Worm (Caenorhabditis elegans) whole organism, L3 larva: ENCODE results near the gene R07B1.6.
A peak's percentile ranks its signal among the peaks of the same experiment; 100 is the strongest.

Experiments
- R02D3.7 ChIP-seq: fragments of 150-350 bp; optimal IDR thresholded peaks from 2 replicates; lab custom pipeline; 2014; ENCODE audit warnings: missing biosample characterization, missing genetic modification characterization
- ZK546.5 ChIP-seq: sonication (generic microtip); optimal IDR thresholded peaks from 2 replicates; lab custom pipeline; 2017; ENCODE audit warnings: missing biosample characterization, missing genetic modification characterization
- aly-2 ChIP-seq: fragments of 150-350 bp; optimal IDR thresholded peaks from 2 replicates; lab custom pipeline; 2014; ENCODE audit warnings: missing biosample characterization, missing genetic modification characterization
- ama-1 ChIP-seq: fragments of 150-350 bp; optimal IDR thresholded peaks from 2 replicates; lab custom pipeline; 2018
- ceh-16 ChIP-seq: sonication (generic microtip); optimal IDR thresholded peaks from 2 replicates; lab custom pipeline; 2017; ENCODE audit warnings: missing biosample characterization, missing genetic modification characterization
- ceh-82 ChIP-seq: fragments of 150-350 bp; optimal IDR thresholded peaks from 2 replicates; lab custom pipeline; 2014; ENCODE audit warnings: missing biosample characterization, missing genetic modification characterization
- ceh-9 ChIP-seq: sonication (generic microtip); optimal IDR thresholded peaks from 2 replicates; lab custom pipeline; 2018; ENCODE audit warnings: missing biosample characterization, missing genetic modification characterization
- daf-12 ChIP-seq: fragments of 150-350 bp; optimal IDR thresholded peaks from 2 replicates; lab custom pipeline; 2014; ENCODE audit warnings: missing biosample characterization, missing genetic modification reagents, missing genetic modification characterization
- egl-27 ChIP-seq: sonication (generic microtip); optimal IDR thresholded peaks from 4 replicates; lab custom pipeline; 2017; ENCODE audit warnings: missing biosample characterization, missing genetic modification reagents, missing genetic modification characterization
- elt-1 ChIP-seq: fragments of 150-350 bp; optimal IDR thresholded peaks from 2 replicates; lab custom pipeline; 2014; ENCODE audit warnings: missing biosample characterization, missing genetic modification characterization
- elt-2 ChIP-seq: sonication (generic microtip); optimal IDR thresholded peaks from 2 replicates; lab custom pipeline; 2016; ENCODE audit warnings: missing genetic modification reagents, mild to moderate bottlenecking, missing genetic modification characterization, missing compliant biosample characterization
- eor-1 ChIP-seq, 2 experiments: fragments of 150-350 bp; optimal IDR thresholded peaks; 2 replicates each; lab custom pipeline; 2014 to 2018; ENCODE audit warnings: missing biosample characterization in 2 of 2, missing genetic modification characterization in 2 of 2
- fkh-10 ChIP-seq: sonication (generic microtip); optimal IDR thresholded peaks from 2 replicates; lab custom pipeline; 2017; ENCODE audit warnings: missing biosample characterization, missing genetic modification reagents, missing genetic modification characterization
- fos-1 ChIP-seq: fragments of 150-350 bp; optimal IDR thresholded peaks from 2 replicates; lab custom pipeline; 2014; ENCODE audit warnings: missing biosample characterization, missing genetic modification characterization
- jun-1 ChIP-seq: fragments of 150-350 bp; optimal IDR thresholded peaks from 2 replicates; lab custom pipeline; 2014; ENCODE audit warnings: missing biosample characterization, missing genetic modification reagents, missing genetic modification characterization
- lin-15B ChIP-seq: fragments of 150-350 bp; optimal IDR thresholded peaks from 2 replicates; lab custom pipeline; 2014; ENCODE audit warnings: missing biosample characterization, missing genetic modification characterization
- lin-39 ChIP-seq: fragments of 150-350 bp; optimal IDR thresholded peaks from 2 replicates; lab custom pipeline; 2018; ENCODE audit warnings: missing biosample characterization, missing genetic modification reagents, missing genetic modification characterization
- mdl-1 ChIP-seq: fragments of 150-350 bp; optimal IDR thresholded peaks from 2 replicates; lab custom pipeline; 2014; ENCODE audit warnings: missing biosample characterization, missing genetic modification characterization
- nhr-11 ChIP-seq: fragments of 150-350 bp; optimal IDR thresholded peaks from 2 replicates; lab custom pipeline; 2014; ENCODE audit warnings: missing biosample characterization, missing genetic modification characterization
- nhr-12 ChIP-seq: fragments of 150-350 bp; optimal IDR thresholded peaks from 2 replicates; lab custom pipeline; 2014; ENCODE audit warnings: missing biosample characterization, missing genetic modification characterization
- nhr-23 ChIP-seq: fragments of 150-350 bp; optimal IDR thresholded peaks from 2 replicates; lab custom pipeline; 2014; ENCODE audit warnings: missing biosample characterization, missing genetic modification reagents, missing genetic modification characterization
- nhr-237 ChIP-seq: fragments of 150-350 bp; optimal IDR thresholded peaks from 2 replicates; lab custom pipeline; 2014; ENCODE audit warnings: missing biosample characterization, missing genetic modification characterization
- nhr-25 ChIP-seq: sonication (generic microtip); optimal IDR thresholded peaks from 2 replicates; lab custom pipeline; 2017; ENCODE audit warnings: missing biosample characterization, missing genetic modification characterization
- nhr-28 ChIP-seq: fragments of 150-350 bp; optimal IDR thresholded peaks from 2 replicates; lab custom pipeline; 2014; ENCODE audit warnings: missing biosample characterization, missing genetic modification characterization
- nhr-43 ChIP-seq: sonication (generic microtip); optimal IDR thresholded peaks from 2 replicates; lab custom pipeline; 2016; ENCODE audit warnings: mild to moderate bottlenecking, missing genetic modification characterization, missing compliant biosample characterization; ENCODE audit not compliant: poor library complexity, severe bottlenecking
- nhr-67 ChIP-seq: fragments of 150-350 bp; optimal IDR thresholded peaks from 2 replicates; lab custom pipeline; 2014; ENCODE audit warnings: missing biosample characterization, missing genetic modification characterization
- nhr-76 ChIP-seq: fragments of 150-350 bp; sonication (generic microtip); optimal IDR thresholded peaks from 5 replicates; lab custom pipeline; 2014; ENCODE audit warnings: missing biosample characterization, missing genetic modification characterization
- nhr-77 ChIP-seq: fragments of 150-350 bp; optimal IDR thresholded peaks from 2 replicates; lab custom pipeline; 2014; ENCODE audit warnings: missing biosample characterization, missing genetic modification characterization
- pha-4 ChIP-seq: fragments of 150-350 bp; optimal IDR thresholded peaks from 2 replicates; lab custom pipeline; 2014; ENCODE audit warnings: missing biosample characterization, missing genetic modification reagents, missing genetic modification characterization
- pqm-1 ChIP-seq: fragments of 150-350 bp; optimal IDR thresholded peaks from 2 replicates; lab custom pipeline; 2017; ENCODE audit warnings: missing biosample characterization, missing genetic modification characterization, inconsistent platforms
- skn-1 ChIP-seq: fragments of 150-350 bp; optimal IDR thresholded peaks from 2 replicates; lab custom pipeline; 2014; ENCODE audit warnings: missing biosample characterization, missing genetic modification characterization
- tbx-2 ChIP-seq: sonication (generic microtip); optimal IDR thresholded peaks from 2 replicates; lab custom pipeline; 2016; ENCODE audit warnings: mild to moderate bottlenecking, missing genetic modification characterization, missing compliant biosample characterization
- unc-39 ChIP-seq: sonication (generic microtip); optimal IDR thresholded peaks from 4 replicates; lab custom pipeline; 2017; ENCODE audit warnings: missing biosample characterization, missing genetic modification characterization
- unc-62 ChIP-seq: fragments of 150-350 bp; sonication (generic microtip); optimal IDR thresholded peaks from 4 replicates; lab custom pipeline; 2014; ENCODE audit warnings: missing biosample characterization, missing genetic modification reagents, missing genetic modification characterization
- zag-1 ChIP-seq: fragments of 150-350 bp; optimal IDR thresholded peaks from 2 replicates; lab custom pipeline; 2014; ENCODE audit warnings: missing biosample characterization, missing genetic modification characterization
- ztf-11 ChIP-seq: fragments of 150-350 bp; optimal IDR thresholded peaks from 2 replicates; lab custom pipeline; 2014; ENCODE audit warnings: missing biosample characterization, missing genetic modification characterization

The R07B1.6 gene

ce11 chrX:9851745-9852330 is 14.6 kb upstream of the R07B1.6 start, which contains the start of gene lec-7:
TSS of gene lec-7 (plus strand) at chrX:9852041.
- TF ChIP-seq mdl-1 (tag; lab: Kevin White, UChicago), result no peak
- no peak for TF ChIP-seq eor-1 (tag; optimal IDR thresholded peaks at IDR 0.05; lab: Kevin White, UChicago)
- no peak for TF ChIP-seq daf-12 (tag; lab: Kevin White, UChicago)
- TF ChIP-seq jun-1, result peak; percentile 9
- TF ChIP-seq pqm-1, result peak; percentile 53
- no peak for TF ChIP-seq nhr-25 (tag; lab: Kevin White, UChicago)
- TF ChIP-seq elt-2, result peak; percentile 53
- no peak for TF ChIP-seq ceh-82 (tag; lab: Kevin White, UChicago)
- no peak for TF ChIP-seq lin-15B (tag; lab: Kevin White, UChicago)
- no peak for TF ChIP-seq lin-39 (tag; lab: Kevin White, UChicago)
- peak; percentile 98 for TF ChIP-seq pha-4 (tag; lab: Kevin White, UChicago)
- TF ChIP-seq fkh-10 (GFP tag; lab: Kevin White, UChicago), result no peak
- no peak for TF ChIP-seq egl-27 (tag; lab: Kevin White, UChicago)
- no peak for TF ChIP-seq nhr-11

DNA sequence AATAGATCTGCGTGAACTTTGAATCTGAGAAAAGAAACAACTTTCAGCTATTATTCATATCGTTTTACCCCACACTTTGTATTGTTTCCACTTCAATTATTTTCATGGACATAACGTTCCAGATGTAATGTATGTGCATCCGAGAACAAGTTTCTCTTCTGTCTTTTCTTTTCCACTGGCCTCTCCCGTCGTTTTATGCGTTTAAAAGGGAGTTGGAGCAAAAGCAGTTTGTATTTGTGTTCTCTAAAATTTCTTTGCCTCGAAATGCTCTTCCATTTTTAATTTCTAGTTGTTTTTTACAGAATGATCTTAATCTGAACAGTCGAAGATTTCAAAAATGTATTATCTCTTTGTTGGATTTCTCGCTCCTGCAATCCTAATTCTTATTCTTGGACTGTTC is 9.8 kb upstream of the R07B1.6 start, which contains the start of gene R07B1.11:
TSS of gene R07B1.11 (plus strand) at position 301 of the 400 bp plus-strand sequence.
- TF ChIP-seq eor-1 (tag; optimal IDR thresholded peaks at IDR 0.05; lab: Kevin White, UChicago) (no peak), nhr-12 (tag; lab: Kevin White, UChicago) (no peak), R02D3.7 (tag; lab: Kevin White, UChicago) (no peak), ztf-11 (tag; lab: Kevin White, UChicago) (no peak), ama-1 (no peak), pqm-1 (no peak), lin-15B (tag; lab: Kevin White, UChicago) (no peak), nhr-43 (tag; lab: Kevin White, UChicago) (no peak), elt-1 (tag; lab: Kevin White, UChicago) (no peak), skn-1 (no peak), nhr-23 (tag; lab: Kevin White, UChicago) (no peak), unc-39 (tag; lab: Kevin White, UChicago) (no peak)

DNA sequence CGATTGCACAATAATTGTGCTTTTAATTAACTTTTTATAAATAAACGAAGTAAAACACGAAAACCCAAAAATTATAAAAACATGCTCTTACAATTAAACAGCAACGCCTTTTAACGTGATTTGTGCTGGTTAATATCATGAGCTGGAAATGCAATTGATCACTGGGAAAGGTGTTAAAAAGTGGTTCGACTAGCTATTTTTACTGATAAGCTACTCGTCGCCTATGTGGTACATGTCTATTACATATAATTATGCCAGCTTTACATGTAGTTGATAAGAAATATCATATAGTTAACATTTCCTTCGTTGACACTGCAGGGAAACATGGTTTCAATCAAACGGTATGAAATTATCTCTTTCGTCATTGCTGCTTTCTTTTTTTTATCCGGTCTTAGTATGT is 8.4 kb upstream of the R07B1.6 start, which contains the start of gene scav-5:
TSS of gene scav-5 (plus strand) at position 297 of the 400 bp plus-strand sequence.
- TF ChIP-seq fkh-10 (GFP tag; lab: Kevin White, UChicago) (no peak), eor-1 (tag; optimal IDR thresholded peaks at IDR 0.05; lab: Kevin White, UChicago) (no peak), unc-62 (no peak), pha-4 (tag; lab: Kevin White, UChicago) (peak; percentile 3), ceh-16 (tag; lab: Kevin White, UChicago) (no peak), nhr-12 (tag; lab: Kevin White, UChicago) (no peak), unc-39 (tag; lab: Kevin White, UChicago) (no peak), pqm-1 (peak; percentile 92), ama-1 (no peak), elt-2 (peak; percentile 91), nhr-237 (tag; lab: Kevin White, UChicago) (no peak), ZK546.5 (tag; lab: Kevin White, UChicago) (no peak), nhr-77 (tag; lab: Kevin White, UChicago) (no peak)

- TF ChIP-seq pha-4 (tag; lab: Kevin White, UChicago) (peak; percentile 47), fos-1 (tag; lab: Kevin White, UChicago) (peak; percentile 0), pqm-1 (peak; percentile 47), elt-2 (peak; percentile 80), ceh-16 (tag; lab: Kevin White, UChicago) (no peak)
Observed at ce11 chrX:9862916-9863624, 3.4 kb upstream of the R07B1.6 start, which contains the start of the genes gst-36 and R07B1.5. TSS of gene gst-36 (minus strand) at chrX:9862960. TSS of gene R07B1.5 (plus strand) at chrX:9863580.

DNA sequence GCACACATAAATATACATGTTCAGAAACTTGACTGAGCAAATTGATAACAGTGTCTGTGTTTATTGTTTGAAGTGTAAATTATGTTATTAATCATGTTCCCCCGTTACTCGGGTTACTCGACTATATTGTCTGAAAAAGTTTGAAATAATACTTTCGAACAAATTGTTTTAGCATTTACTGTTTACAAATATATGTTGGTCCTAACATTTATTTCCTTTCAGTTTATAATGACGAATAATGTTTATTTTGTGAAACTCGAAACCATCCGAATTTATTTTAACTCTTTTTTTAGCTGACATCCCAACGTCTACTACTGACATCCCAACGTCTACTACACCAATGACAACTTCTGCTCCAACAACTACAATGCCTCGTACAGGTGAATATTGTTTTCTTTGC is 2.4 kb downstream of the R07B1.6 start, which contains the start of gene R07B1.7:
TSS of gene R07B1.7 (plus strand) at position 301 of the 400 bp plus-strand sequence.
- TF ChIP-seq nhr-77 (tag; lab: Kevin White, UChicago), result no peak

DNA sequence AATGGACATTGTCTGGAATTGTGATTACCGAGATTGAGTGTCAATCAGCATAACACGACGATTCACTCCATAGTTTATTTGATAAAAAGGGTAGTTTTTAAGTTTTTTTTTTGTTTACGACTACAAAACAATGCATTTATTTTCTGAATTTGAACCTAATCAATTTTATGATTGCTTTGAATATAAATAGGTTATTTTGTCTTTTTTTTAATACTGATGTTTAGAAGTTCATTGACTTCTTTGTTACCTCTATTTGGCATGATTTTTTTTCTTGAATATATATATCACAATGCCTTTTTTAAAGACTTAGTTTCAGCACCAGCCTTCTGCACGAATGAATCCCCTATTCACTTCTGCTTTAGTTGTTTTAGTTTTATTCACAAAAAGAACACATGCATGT is 3.1 kb downstream of the R07B1.6 start, which contains the start of gene R07B1.13:
TSS of gene R07B1.13 (plus strand) at position 301 of the 400 bp plus-strand sequence.
- TF ChIP-seq lin-39 (tag; lab: Kevin White, UChicago) (no peak), zag-1 (tag; lab: Kevin White, UChicago) (no peak), ceh-9 (tag; lab: Kevin White, UChicago) (no peak), nhr-67 (tag; lab: Kevin White, UChicago) (no peak), pha-4 (tag; lab: Kevin White, UChicago) (no peak), unc-39 (tag; lab: Kevin White, UChicago) (no peak), unc-62 (no peak), ceh-82 (tag; lab: Kevin White, UChicago) (no peak), skn-1 (no peak), aly-2 (tag; lab: Kevin White, UChicago) (no peak), nhr-25 (tag; lab: Kevin White, UChicago) (no peak), egl-27 (tag; lab: Kevin White, UChicago) (no peak), elt-2 (no peak), ceh-16 (tag; lab: Kevin White, UChicago) (no peak), tbx-2 (no peak), nhr-76 (tag; lab: Kevin White, UChicago) (no peak), eor-1 (tag; optimal IDR thresholded peaks at IDR 0.05; lab: Kevin White, UChicago) (no peak), nhr-28 (tag; lab: Kevin White, UChicago) (no peak), lin-15B (tag; lab: Kevin White, UChicago) (no peak)
